Fruit fly (Drosophila melanogaster): ENCODE results near the gene CG3347.

The CG3347 gene

DNA sequence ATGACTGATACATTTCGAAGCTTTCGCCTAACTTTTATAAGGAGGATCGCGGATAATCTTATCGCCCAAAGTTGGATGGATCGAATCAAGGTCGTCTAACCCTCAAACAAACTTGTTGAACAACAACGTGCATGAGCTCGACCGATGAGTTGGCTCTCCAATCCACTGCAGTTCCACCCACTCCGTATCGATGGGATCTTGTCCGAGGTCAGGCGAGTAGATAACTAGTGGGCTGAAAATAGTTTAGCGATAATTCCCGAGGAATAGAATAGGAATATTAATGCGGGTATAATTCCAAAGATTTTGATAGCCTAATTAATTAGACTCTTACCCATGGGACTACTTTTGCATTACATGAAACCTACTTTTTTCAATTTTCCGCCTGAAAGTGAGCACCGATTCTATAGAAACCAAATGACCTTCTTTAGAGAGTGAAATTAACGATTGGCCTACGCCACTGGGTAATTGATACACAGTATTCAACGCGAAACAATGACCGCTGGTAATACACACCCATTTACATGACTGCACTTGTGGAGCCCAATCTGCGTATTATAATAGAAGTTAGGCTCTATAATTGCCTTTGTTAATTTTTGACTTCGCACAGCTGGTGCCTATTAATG lies 24.6 kb downstream of the CG3347 start:
- TF ChIP-seq CG14711 (tag; optimal IDR thresholded peaks at IDR 0.05) (no peak), cnc (optimal IDR thresholded peaks at IDR 0.05) (no peak), tj (GFP tag; optimal IDR thresholded peaks at IDR 0.05) (no peak), CG11617 (GFP tag; optimal IDR thresholded peaks at IDR 0.05) (no peak), pad (GFP tag; optimal IDR thresholded peaks at IDR 0.05) (no peak), Clk (GFP tag; optimal IDR thresholded peaks at IDR 0.05) (no peak), bab1 (GFP tag; optimal IDR thresholded peaks at IDR 0.05) (no peak), CG7045 (GFP tag; optimal IDR thresholded peaks at IDR 0.05) (no peak), kay (GFP tag; ENCODE audit: borderline replicate concordance) (no peak), cic (GFP tag; optimal IDR thresholded peaks at IDR 0.05) (no peak), CG12768 (GFP tag; optimal IDR thresholded peaks at IDR 0.05) (no peak), CG7101 (tag; optimal IDR thresholded peaks at IDR 0.05) (no peak), CG5204 (GFP tag; optimal IDR thresholded peaks at IDR 0.05) (no peak), toe (GFP tag; optimal IDR thresholded peaks at IDR 0.05) (no peak), ovo (GFP tag; optimal IDR thresholded peaks at IDR 0.05) (no peak)

DNA sequence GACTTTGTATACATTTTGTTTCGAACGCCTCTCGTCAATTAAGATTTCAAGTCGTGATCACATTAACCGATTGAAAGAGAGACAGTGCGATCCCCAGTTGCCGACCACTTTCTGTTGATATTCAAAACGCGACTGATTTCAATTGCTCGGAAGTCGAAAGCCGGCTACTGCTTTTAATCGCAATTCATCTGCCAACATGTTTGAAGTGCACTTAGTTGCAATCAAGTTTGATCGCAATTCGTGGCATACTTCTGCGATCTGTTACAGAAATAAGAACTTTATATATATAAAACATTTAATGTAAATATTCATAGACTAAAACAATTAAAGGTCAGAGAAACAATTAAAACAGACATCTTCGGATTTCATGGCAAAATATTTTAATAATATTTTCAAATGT lies 25.3 kb downstream of the CG3347 start, which contains the start of gene CG9664:
CG9664 (minus strand) TSS at position 135 of the 400 bp plus-strand sequence.
- TF ChIP-seq CG11617 (GFP tag; optimal IDR thresholded peaks at IDR 0.05), result no peak
- TF ChIP-seq Crg-1 (GFP tag; optimal IDR thresholded peaks at IDR 0.05), result no peak
- TF ChIP-seq CG1620 (GFP tag; optimal IDR thresholded peaks at IDR 0.05), result no peak
- no peak for TF ChIP-seq CG7045 (GFP tag; optimal IDR thresholded peaks at IDR 0.05)
- TF ChIP-seq Clk (GFP tag; optimal IDR thresholded peaks at IDR 0.05), result no peak
- peak; percentile 13 for TF ChIP-seq CG33017 (tag; optimal IDR thresholded peaks at IDR 0.05)
- no peak for TF ChIP-seq CG7101 (tag; optimal IDR thresholded peaks at IDR 0.05)
- TF ChIP-seq kay (GFP tag; ENCODE audit: borderline replicate concordance), result peak; percentile 24
- no peak for TF ChIP-seq toe (GFP tag; optimal IDR thresholded peaks at IDR 0.05)
- TF ChIP-seq pad (GFP tag; optimal IDR thresholded peaks at IDR 0.05), result no peak
- TF ChIP-seq CG14711 (tag; optimal IDR thresholded peaks at IDR 0.05), result no peak
- TF ChIP-seq CG12768 (GFP tag; optimal IDR thresholded peaks at IDR 0.05), result no peak
- TF ChIP-seq CG5204 (GFP tag; optimal IDR thresholded peaks at IDR 0.05), result no peak

- peak; percentile 1 for TF ChIP-seq cic (GFP tag; optimal IDR thresholded peaks at IDR 0.05)
- TF ChIP-seq CG14711 (tag; optimal IDR thresholded peaks at IDR 0.05), result no peak
These were observed 28.8 kb downstream of the CG3347 start for dm6 chr2L:3298065-3298469.

DNA sequence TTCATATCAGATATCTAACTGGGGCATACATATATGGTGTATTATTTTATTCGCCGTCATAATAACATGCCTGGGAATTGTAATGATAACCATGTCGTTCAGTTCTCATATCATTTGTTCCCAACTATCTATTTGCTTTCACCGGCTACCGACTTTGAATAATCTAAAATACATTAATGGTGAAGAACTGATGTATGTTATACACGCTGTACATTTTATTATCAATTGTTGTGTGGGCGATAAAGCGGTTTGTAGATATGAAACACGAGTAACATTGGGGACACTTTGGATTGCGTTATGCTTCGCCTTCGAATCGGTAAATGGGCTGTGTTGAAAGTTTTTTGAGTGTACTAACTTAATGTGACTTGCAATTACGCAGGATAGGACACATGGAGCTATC lies 29.9 kb downstream of the CG3347 start:
- TF ChIP-seq CG1620 (GFP tag; optimal IDR thresholded peaks at IDR 0.05) (no peak), toe (GFP tag; optimal IDR thresholded peaks at IDR 0.05) (no peak), CG7045 (GFP tag; optimal IDR thresholded peaks at IDR 0.05) (no peak), Crg-1 (GFP tag; optimal IDR thresholded peaks at IDR 0.05) (no peak), kay (GFP tag; ENCODE audit: borderline replicate concordance) (no peak), bab1 (GFP tag; optimal IDR thresholded peaks at IDR 0.05) (no peak), CG12768 (GFP tag; optimal IDR thresholded peaks at IDR 0.05) (no peak), CG11617 (GFP tag; optimal IDR thresholded peaks at IDR 0.05) (no peak)

DNA sequence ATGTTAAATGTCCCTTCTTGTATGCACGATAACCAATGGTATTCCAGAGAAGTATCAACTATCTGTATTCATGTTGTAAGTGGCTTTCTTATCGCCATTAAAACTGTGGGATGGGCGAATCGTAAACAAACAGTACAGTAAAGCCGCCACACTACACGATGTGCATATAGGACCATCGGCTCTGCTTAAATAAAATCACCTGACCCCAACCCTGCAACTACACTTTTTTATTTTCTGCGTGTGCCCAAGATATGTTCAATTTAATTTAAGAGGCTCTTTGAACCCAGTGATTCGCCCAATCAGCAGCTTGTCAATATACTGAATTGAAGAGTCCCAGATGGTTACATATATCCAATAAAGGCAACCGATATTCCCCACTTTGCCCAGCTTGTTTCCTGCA lies 30.6 kb downstream of the CG3347 start:
- TF ChIP-seq pad (GFP tag; optimal IDR thresholded peaks at IDR 0.05) (no peak), CG7045 (GFP tag; optimal IDR thresholded peaks at IDR 0.05) (no peak), CG7101 (tag; optimal IDR thresholded peaks at IDR 0.05) (no peak), CG14711 (tag; optimal IDR thresholded peaks at IDR 0.05) (no peak), CG11617 (GFP tag; optimal IDR thresholded peaks at IDR 0.05) (no peak), Crg-1 (GFP tag; optimal IDR thresholded peaks at IDR 0.05) (no peak), Hr96 (GFP tag; optimal IDR thresholded peaks at IDR 0.05) (no peak), toe (GFP tag; optimal IDR thresholded peaks at IDR 0.05) (no peak), Clk (GFP tag; optimal IDR thresholded peaks at IDR 0.05) (no peak), cnc (optimal IDR thresholded peaks at IDR 0.05) (no peak), kay (GFP tag; ENCODE audit: borderline replicate concordance) (no peak), CG1620 (GFP tag; optimal IDR thresholded peaks at IDR 0.05) (no peak)

- no peak for TF ChIP-seq cic (GFP tag; optimal IDR thresholded peaks at IDR 0.05)
- TF ChIP-seq CG12768 (GFP tag; optimal IDR thresholded peaks at IDR 0.05), result no peak
- TF ChIP-seq CG7045 (GFP tag; optimal IDR thresholded peaks at IDR 0.05), result no peak
- TF ChIP-seq Clk (GFP tag; optimal IDR thresholded peaks at IDR 0.05), result no peak
- no peak for TF ChIP-seq bab1 (GFP tag; optimal IDR thresholded peaks at IDR 0.05)
- TF ChIP-seq tj (GFP tag; optimal IDR thresholded peaks at IDR 0.05), result no peak
- no peak for TF ChIP-seq Crg-1 (GFP tag; optimal IDR thresholded peaks at IDR 0.05)
- no peak for TF ChIP-seq kay (GFP tag; ENCODE audit: borderline replicate concordance)
- TF ChIP-seq pad (GFP tag; optimal IDR thresholded peaks at IDR 0.05), result no peak
- no peak for TF ChIP-seq CG11617 (GFP tag; optimal IDR thresholded peaks at IDR 0.05)
- TF ChIP-seq CG1620 (GFP tag; optimal IDR thresholded peaks at IDR 0.05), result no peak
- TF ChIP-seq CG14711 (tag; optimal IDR thresholded peaks at IDR 0.05), result no peak
- no peak for TF ChIP-seq CG33017 (tag; optimal IDR thresholded peaks at IDR 0.05)
- TF ChIP-seq Hr96 (GFP tag; optimal IDR thresholded peaks at IDR 0.05), result no peak
- no peak for TF ChIP-seq ovo (GFP tag; optimal IDR thresholded peaks at IDR 0.05)
- TF ChIP-seq CG7101 (tag; optimal IDR thresholded peaks at IDR 0.05), result no peak
- no peak for TF ChIP-seq Mnt (GFP tag; optimal IDR thresholded peaks at IDR 0.05)
These were observed 31.8 kb downstream of the CG3347 start for dm6 chr2L:3301058-3301457.

Measured in whole organism, adult.